Fruit fly (Drosophila melanogaster): Measurements from ENCODE around the gene eIF2Balpha.

Gene eIF2Balpha

DNA sequence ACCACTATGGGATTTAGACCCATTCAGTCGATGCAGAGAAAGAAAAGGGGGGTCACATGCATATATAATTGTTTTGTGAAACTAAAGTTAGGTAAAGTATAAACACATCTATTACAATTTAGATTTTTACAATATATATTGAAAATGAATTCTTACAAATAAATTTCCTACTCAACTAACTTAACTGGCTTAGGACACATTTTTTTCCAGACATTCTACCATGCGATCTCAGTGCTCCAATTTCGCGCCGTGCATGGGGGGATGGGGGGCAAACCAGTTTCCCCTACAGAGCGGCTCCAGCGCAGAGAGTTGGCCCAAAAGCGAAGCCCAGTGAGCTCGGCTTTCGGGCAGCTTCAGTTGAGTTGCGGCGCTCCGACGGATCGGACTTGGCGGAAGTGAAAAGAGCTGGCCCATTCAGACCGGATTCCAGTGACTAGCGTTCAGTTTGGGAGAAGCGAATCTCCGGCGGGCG is 47.4 kb upstream of the eIF2Balpha start, which contains the start of gene CG7896 (continued):
- TF ChIP-seq fd59A (GFP tag; optimal IDR thresholded peaks at IDR 0.05) = peak; percentile 76
- peak; percentile 94 for TF ChIP-seq Eip78C (GFP tag)
- peak; percentile 80 for TF ChIP-seq Gug (GFP tag; IDR thresholded peaks at IDR 0.05)
- peak; percentile 72 for TF ChIP-seq vri (GFP tag; optimal IDR thresholded peaks at IDR 0.05)
- peak; percentile 86 for TF ChIP-seq CG10631 (GFP tag; optimal IDR thresholded peaks at IDR 0.05)
- TF ChIP-seq spab (GFP tag; optimal IDR thresholded peaks at IDR 0.05) = peak; percentile 69
- peak; percentile 70 for TF ChIP-seq Sox14 (GFP tag; optimal IDR thresholded peaks at IDR 0.05)
- peak; percentile 76 for TF ChIP-seq CG11902 (GFP tag; optimal IDR thresholded peaks at IDR 0.05)
- TF ChIP-seq esn (GFP tag; optimal IDR thresholded peaks at IDR 0.05) = peak; percentile 90
- no peak for TF ChIP-seq CG4318 (GFP tag; optimal IDR thresholded peaks at IDR 0.05)
- TF ChIP-seq CG11294 (GFP tag; IDR thresholded peaks at IDR 0.05) = peak; percentile 80
- peak; percentile 76 for TF ChIP-seq Eip75B (GFP tag; optimal IDR thresholded peaks at IDR 0.05)
- peak; percentile 59 for TF ChIP-seq Hr39 (GFP tag; optimal IDR thresholded peaks at IDR 0.05)
- TF ChIP-seq CG34406 (GFP tag; optimal IDR thresholded peaks at IDR 0.05) = peak; percentile 86
- TF ChIP-seq Smox (GFP tag; optimal IDR thresholded peaks at IDR 0.05) = peak; percentile 81
- TF ChIP-seq salr (GFP tag; optimal IDR thresholded peaks at IDR 0.05) = peak; percentile 18 to 72
- TF ChIP-seq CG3032 (tag; optimal IDR thresholded peaks at IDR 0.05) = peak; percentile 87
- TF ChIP-seq CG8119 (GFP tag; IDR thresholded peaks at IDR 0.05) = peak; percentile 93
- TF ChIP-seq fkh (GFP tag; optimal IDR thresholded peaks at IDR 0.05) = peak; percentile 12
- TF ChIP-seq CG6792 (GFP tag; optimal IDR thresholded peaks at IDR 0.05) = peak; percentile 87
- TF ChIP-seq cyc (GFP tag; optimal IDR thresholded peaks at IDR 0.05) = peak; percentile 77
- TF ChIP-seq Hr38 (GFP tag; optimal IDR thresholded peaks at IDR 0.05) = no peak
- TF ChIP-seq CG32006 (GFP tag; optimal IDR thresholded peaks at IDR 0.05) = peak; percentile 91
- peak; percentile 33 for TF ChIP-seq Eip93F (GFP tag; optimal IDR thresholded peaks at IDR 0.05)
- peak; percentile 87 for TF ChIP-seq Hr4 (GFP tag; optimal IDR thresholded peaks at IDR 0.05)
- peak; percentile 87 for TF ChIP-seq achi (GFP tag; optimal IDR thresholded peaks at IDR 0.05)

DNA sequence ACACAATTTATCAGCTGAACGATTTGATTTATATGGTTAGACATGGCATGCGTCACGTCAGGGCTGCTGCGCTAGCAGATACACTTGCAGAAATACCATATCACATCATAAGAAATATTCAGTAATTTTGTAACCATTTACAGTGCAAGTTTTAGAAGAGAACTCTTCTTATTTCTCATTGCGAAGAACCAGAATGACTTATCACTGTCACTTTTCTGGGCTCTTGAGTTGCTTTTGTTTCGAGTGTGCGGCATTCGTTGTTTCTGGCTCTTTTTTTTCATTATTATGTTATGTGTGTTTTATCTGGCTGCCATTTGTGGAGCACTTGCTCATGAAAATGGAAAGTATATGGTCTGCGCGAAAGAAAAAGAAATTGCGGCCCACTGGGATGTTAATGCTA is 46.3 kb upstream of the eIF2Balpha start:
- TF ChIP-seq achi (GFP tag; optimal IDR thresholded peaks at IDR 0.05) = peak; percentile 46
- TF ChIP-seq Lpt (GFP tag; optimal IDR thresholded peaks at IDR 0.05) = peak; percentile 39
- TF ChIP-seq Hr39 (GFP tag; optimal IDR thresholded peaks at IDR 0.05) = peak; percentile 24
- TF ChIP-seq dac (GFP tag; optimal IDR thresholded peaks at IDR 0.05) = peak; percentile 73
- TF ChIP-seq Met (GFP tag; optimal IDR thresholded peaks at IDR 0.05) = peak; percentile 6
- peak; percentile 10 for TF ChIP-seq pdm3 (GFP tag; optimal IDR thresholded peaks at IDR 0.05)
- TF ChIP-seq Gug (GFP tag; IDR thresholded peaks at IDR 0.05) = peak; percentile 62
- peak in 1 of 2 experiments; percentile 41 for TF ChIP-seq salr (GFP tag; optimal IDR thresholded peaks at IDR 0.05)
- TF ChIP-seq CG3032 (tag; optimal IDR thresholded peaks at IDR 0.05) = no peak
- peak; percentile 84 for TF ChIP-seq CG32006 (GFP tag; optimal IDR thresholded peaks at IDR 0.05)
- peak; percentile 24 for TF ChIP-seq CG10631 (GFP tag; optimal IDR thresholded peaks at IDR 0.05)
- no peak for TF ChIP-seq CG7368 (GFP tag; optimal IDR thresholded peaks at IDR 0.05)
- peak; percentile 87 for TF ChIP-seq CG15336 (GFP tag; IDR thresholded peaks at IDR 0.05)
- TF ChIP-seq CG6276 (GFP tag; optimal IDR thresholded peaks at IDR 0.05) = peak; percentile 2
- TF ChIP-seq OdsH (GFP tag; optimal IDR thresholded peaks at IDR 0.05) = peak; percentile 37
- TF ChIP-seq Sox14 (GFP tag; optimal IDR thresholded peaks at IDR 0.05) = peak; percentile 23
- TF ChIP-seq CG31627 (GFP tag; optimal IDR thresholded peaks at IDR 0.05) = no peak
- TF ChIP-seq CG4318 (GFP tag; optimal IDR thresholded peaks at IDR 0.05) = peak; percentile 74
- no peak for TF ChIP-seq CG9139 (GFP tag; optimal IDR thresholded peaks at IDR 0.05)
- TF ChIP-seq acj6 (GFP tag; optimal IDR thresholded peaks at IDR 0.05) = peak; percentile 44
- TF ChIP-seq CG3919 (GFP tag; optimal IDR thresholded peaks at IDR 0.05) = peak; percentile 30
- TF ChIP-seq CG6163 (GFP tag; IDR thresholded peaks at IDR 0.05) = peak; percentile 84
- peak; percentile 83 for TF ChIP-seq CG8119 (GFP tag; IDR thresholded peaks at IDR 0.05)
- peak; percentile 89 for TF ChIP-seq eg (GFP tag; IDR thresholded peaks at IDR 0.05)
- TF ChIP-seq CG16779 (tag; optimal IDR thresholded peaks at IDR 0.05) = no peak
- no peak for TF ChIP-seq Sox15 (GFP tag; optimal IDR thresholded peaks at IDR 0.05)
- TF ChIP-seq Hr4 (GFP tag; optimal IDR thresholded peaks at IDR 0.05) = peak; percentile 89
- no peak for TF ChIP-seq fd59A (GFP tag; optimal IDR thresholded peaks at IDR 0.05)
- peak; percentile 60 for TF ChIP-seq Eip78C (GFP tag)
- TF ChIP-seq CG11294 (GFP tag; IDR thresholded peaks at IDR 0.05) = peak; percentile 67
- no peak for TF ChIP-seq CG6854 (GFP tag; optimal IDR thresholded peaks at IDR 0.05)
- no peak for TF ChIP-seq spab (GFP tag; optimal IDR thresholded peaks at IDR 0.05)

Measured in whole organism, prepupa.